Fruit fly (Drosophila melanogaster) Kc167 (cell line): Measurements from ENCODE around the gene CG9747.

Experiments used
- Myc ChIP-seq: fragments of >200 bp; optimal IDR thresholded peaks from 2 replicates; lab custom pipeline; 2017; ENCODE audit warnings: missing external identifiers
- Sin3A ChIP-seq: fragments of >200 bp; optimal IDR thresholded peaks from 2 replicates; lab custom pipeline; 2018; ENCODE audit warnings: missing external identifiers
- insv ChIP-seq: fragments of >200 bp; optimal IDR thresholded peaks from 3 replicates; lab custom pipeline; 2018; ENCODE audit warnings: missing external identifiers
- psq ChIP-seq: fragments of >200 bp; optimal IDR thresholded peaks from 2 replicates; lab custom pipeline; 2017; ENCODE audit warnings: missing external identifiers

- TF ChIP-seq Myc (no peak), psq (no peak), Sin3A (lab: Kevin White, UChicago) (no peak), insv (lab: Kevin White, UChicago) (no peak)
Measured at dm6 chr3R:30149506-30149905, 41.5 kb downstream of the CG9747 start, which contains the start of gene AdoR.
